Fruit fly (Drosophila melanogaster) whole organism, embryonic: Measurements from ENCODE around the gene CG12522.

Experiments
- Asciz ChIP-seq: fragments of 200-800 bp; sonication (Bioruptor generic); optimal IDR thresholded peaks from 2 replicates; lab custom pipeline; 2017; ENCODE audit warnings: missing biosample characterization, mild to moderate bottlenecking, missing genetic modification characterization, missing genetic modification reagents
- Bgb ChIP-seq: fragments of 200-800 bp; sonication (Bioruptor generic); IDR thresholded peaks from 2 replicates; pipeline ENCODE4 v1.3.6; 2022; ENCODE audit warnings: missing biosample characterization, missing genetic modification characterization; ENCODE audit not compliant: partially characterized antibody
- CG10209 ChIP-seq: fragments of 200-800 bp; sonication (Bioruptor generic); optimal IDR thresholded peaks from 3 replicates; lab custom pipeline; 2017; ENCODE audit warnings: missing biosample characterization, mild to moderate bottlenecking, missing genetic modification characterization, missing genetic modification reagents
- CG12155 ChIP-seq: fragments of 200-800 bp; sonication (Bioruptor generic); optimal IDR thresholded peaks from 3 replicates; lab custom pipeline; 2016; ENCODE audit warnings: missing biosample characterization, missing genetic modification characterization
- CG12219 ChIP-seq: fragments of 200-800 bp; sonication (Bioruptor generic); optimal IDR thresholded peaks from 3 replicates; lab custom pipeline; 2018; ENCODE audit warnings: missing biosample characterization, mild to moderate bottlenecking, missing genetic modification characterization
- CG14965 ChIP-seq: fragments of 200-800 bp; sonication (Bioruptor generic); optimal IDR thresholded peaks from 2 replicates; lab custom pipeline; 2016; ENCODE audit warnings: missing biosample characterization, missing genetic modification characterization, borderline replicate concordance
- CG1529 ChIP-seq: fragments of 200-800 bp; sonication (Bioruptor generic); optimal IDR thresholded peaks from 3 replicates; lab custom pipeline; 2018; ENCODE audit warnings: missing biosample characterization, missing genetic modification characterization
- CG15479 ChIP-seq: fragments of 200-800 bp; sonication (Bioruptor generic); optimal IDR thresholded peaks from 3 replicates; lab custom pipeline; 2019; ENCODE audit warnings: missing biosample characterization, mild to moderate bottlenecking, missing genetic modification characterization, moderate library complexity
- CG1602 ChIP-seq: fragments of 200-800 bp; sonication (Bioruptor generic); optimal IDR thresholded peaks from 3 replicates; lab custom pipeline; 2016; ENCODE audit warnings: missing biosample characterization, missing genetic modification characterization
- CG31388 ChIP-seq: fragments of 200-800 bp; sonication (Bioruptor generic); optimal IDR thresholded peaks from 2 replicates; lab custom pipeline; 2016; ENCODE audit warnings: missing biosample characterization, missing genetic modification characterization
- CG4424 ChIP-seq: fragments of 200-800 bp; sonication (Bioruptor generic); optimal IDR thresholded peaks from 3 replicates; lab custom pipeline; 2016; ENCODE audit warnings: missing biosample characterization, missing genetic modification characterization
- CG5180 ChIP-seq: fragments of 200-800 bp; sonication (Bioruptor generic); optimal IDR thresholded peaks from 3 replicates; lab custom pipeline; 2017; ENCODE audit warnings: missing biosample characterization, missing genetic modification characterization, mild to moderate bottlenecking, moderate library complexity, missing genetic modification reagents
- CG6791 ChIP-seq: fragments of 200-800 bp; sonication (Bioruptor generic); IDR thresholded peaks from 3 replicates; pipeline ENCODE4 v1.3.6; 2022; ENCODE audit warnings: missing biosample characterization, missing genetic modification characterization; ENCODE audit not compliant: partially characterized antibody
- CG6854 ChIP-seq: fragments of 200-800 bp; sonication (Bioruptor generic); optimal IDR thresholded peaks from 3 replicates; lab custom pipeline; 2017; ENCODE audit warnings: missing biosample characterization, mild to moderate bottlenecking, missing genetic modification characterization
- CG7357 ChIP-seq: fragments of 200-800 bp; sonication (Bioruptor generic); IDR thresholded peaks from 3 replicates; pipeline ENCODE4 v1.3.6; 2022; ENCODE audit warnings: missing biosample characterization, missing genetic modification characterization
- CG7556 ChIP-seq: fragments of 200-800 bp; sonication (Bioruptor generic); optimal IDR thresholded peaks from 2 replicates; lab custom pipeline; 2017; ENCODE audit warnings: missing biosample characterization, mild to moderate bottlenecking, missing genetic modification characterization
- CG8388 ChIP-seq: fragments of 200-800 bp; sonication (Bioruptor generic); optimal IDR thresholded peaks from 2 replicates; lab custom pipeline; 2019; ENCODE audit warnings: missing biosample characterization, mild to moderate bottlenecking, missing genetic modification characterization, moderate library complexity
- CG9727 ChIP-seq: fragments of 200-800 bp; sonication (Bioruptor generic); optimal IDR thresholded peaks from 3 replicates; lab custom pipeline; 2017; ENCODE audit warnings: missing biosample characterization, mild to moderate bottlenecking, missing genetic modification characterization
- CTCF ChIP-seq: fragments of 200-800 bp; sonication (Bioruptor generic); optimal IDR thresholded peaks from 2 replicates; lab custom pipeline; 2017; ENCODE audit warnings: missing biosample characterization, mild to moderate bottlenecking, missing genetic modification characterization, moderate library complexity
- Doc3 ChIP-seq: fragments of 200-800 bp; sonication (Bioruptor generic); IDR thresholded peaks from 3 replicates; pipeline ENCODE4 v1.3.6; 2022; ENCODE audit warnings: missing biosample characterization, missing genetic modification characterization; ENCODE audit not compliant: partially characterized antibody
- E2f1 ChIP-seq: fragments of 200-800 bp; sonication (Bioruptor generic); IDR thresholded peaks from 2 replicates; pipeline ENCODE4 v1.3.6; 2022; ENCODE audit warnings: missing biosample characterization, missing genetic modification characterization
- Ets97D ChIP-seq: fragments of 200-800 bp; sonication (Bioruptor generic); optimal IDR thresholded peaks from 3 replicates; lab custom pipeline; 2016; ENCODE audit warnings: missing biosample characterization, missing genetic modification characterization
- Fer1 ChIP-seq: fragments of 200-800 bp; sonication (Bioruptor generic); optimal IDR thresholded peaks from 2 replicates; lab custom pipeline; 2017; ENCODE audit warnings: missing biosample characterization, mild to moderate bottlenecking, missing genetic modification characterization
- H15 ChIP-seq: fragments of 200-800 bp; sonication (Bioruptor generic); IDR thresholded peaks from 3 replicates; pipeline ENCODE4 v1.3.6; 2022; ENCODE audit warnings: missing biosample characterization, missing genetic modification characterization
- H2.0 ChIP-seq: fragments of 200-800 bp; sonication (Bioruptor generic); IDR thresholded peaks from 2 replicates; pipeline ENCODE4 v1.3.6; 2022; ENCODE audit warnings: missing biosample characterization, missing genetic modification characterization
- Nf-YA ChIP-seq: fragments of 200-800 bp; sonication (Bioruptor generic); IDR thresholded peaks from 2 replicates; pipeline ENCODE4 v1.3.6; 2022; ENCODE audit warnings: missing biosample characterization, missing genetic modification characterization
- Oli ChIP-seq: fragments of 200-800 bp; sonication (Bioruptor generic); optimal IDR thresholded peaks from 2 replicates; lab custom pipeline; 2018; ENCODE audit warnings: missing biosample characterization, mild to moderate bottlenecking, missing genetic modification characterization, moderate library complexity
- Side ChIP-seq: fragments of 200-800 bp; sonication (Bioruptor generic); optimal IDR thresholded peaks from 2 replicates; lab custom pipeline; 2016; ENCODE audit warnings: missing biosample characterization, missing genetic modification characterization
- Spps ChIP-seq: fragments of 200-800 bp; sonication (Bioruptor generic); optimal IDR thresholded peaks from 2 replicates; lab custom pipeline; 2018; ENCODE audit warnings: missing biosample characterization, mild to moderate bottlenecking, missing genetic modification characterization
- Usf ChIP-seq: fragments of 200-800 bp; sonication (Bioruptor generic); optimal IDR thresholded peaks from 2 replicates; lab custom pipeline; 2017; ENCODE audit warnings: missing genotype, missing biosample characterization, missing genetic modification characterization
- aop ChIP-seq: fragments of 200-800 bp; sonication (Bioruptor generic); IDR thresholded peaks from 2 replicates; pipeline ENCODE4 v1.3.6; 2022; ENCODE audit warnings: missing biosample characterization, missing genetic modification characterization
- cg ChIP-seq: fragments of 200-800 bp; sonication (Bioruptor generic); optimal IDR thresholded peaks from 3 replicates; lab custom pipeline; 2019; ENCODE audit warnings: missing biosample characterization, mild to moderate bottlenecking, missing genetic modification characterization, moderate library complexity
- chm ChIP-seq: fragments of 200-800 bp; sonication (Bioruptor generic); IDR thresholded peaks from 2 replicates; pipeline ENCODE4 v1.3.6; 2022; ENCODE audit warnings: missing biosample characterization, missing genetic modification characterization
- cwo ChIP-seq: fragments of 200-800 bp; sonication (Bioruptor generic); optimal IDR thresholded peaks from 3 replicates; lab custom pipeline; 2017; ENCODE audit warnings: missing biosample characterization, missing genetic modification characterization, mild to moderate bottlenecking, moderate library complexity, missing genetic modification reagents
- dan ChIP-seq: fragments of 200-800 bp; sonication (Bioruptor generic); IDR thresholded peaks from 2 replicates; pipeline ENCODE4 v1.3.6; 2022; ENCODE audit warnings: missing biosample characterization, missing genetic modification characterization
- disco-r ChIP-seq: fragments of 200-800 bp; sonication (Bioruptor generic); optimal IDR thresholded peaks from 2 replicates; lab custom pipeline; 2016; ENCODE audit warnings: missing biosample characterization, missing genetic modification characterization
- gce ChIP-seq: fragments of 200-800 bp; sonication (Bioruptor generic); IDR thresholded peaks from 3 replicates; pipeline ENCODE4 v1.3.6; 2022; ENCODE audit warnings: missing biosample characterization, missing genetic modification characterization
- gsb ChIP-seq: fragments of 200-800 bp; sonication (Bioruptor generic); IDR thresholded peaks from 2 replicates; pipeline ENCODE4 v1.3.6; 2022; ENCODE audit warnings: missing biosample characterization, missing genetic modification characterization
- h ChIP-seq: fragments of >200 bp; optimal IDR thresholded peaks from 2 replicates; lab custom pipeline; 2017
- inv ChIP-seq: fragments of 200-800 bp; sonication (Bioruptor generic); IDR thresholded peaks from 2 replicates; pipeline ENCODE4 v1.3.6; 2022; ENCODE audit warnings: missing biosample characterization, missing genetic modification characterization; ENCODE audit not compliant: partially characterized antibody
- luna ChIP-seq: fragments of 200-800 bp; sonication (Bioruptor generic); optimal IDR thresholded peaks from 2 replicates; lab custom pipeline; 2016; ENCODE audit warnings: missing biosample characterization, missing genetic modification characterization
- nmo ChIP-seq: fragments of 200-800 bp; sonication (Bioruptor generic); optimal IDR thresholded peaks from 2 replicates; lab custom pipeline; 2018; ENCODE audit warnings: missing biosample characterization, mild to moderate bottlenecking, missing genetic modification characterization, moderate library complexity
- oc ChIP-seq: fragments of 200-800 bp; sonication (Bioruptor generic); optimal IDR thresholded peaks from 2 replicates; lab custom pipeline; 2018; ENCODE audit warnings: missing biosample characterization, mild to moderate bottlenecking, missing genetic modification characterization, moderate library complexity
- odd ChIP-seq: fragments of 200-800 bp; sonication (Bioruptor generic); optimal IDR thresholded peaks from 2 replicates; lab custom pipeline; 2017; ENCODE audit warnings: missing biosample characterization, mild to moderate bottlenecking, missing genetic modification characterization
- pho ChIP-seq: fragments of 200-800 bp; sonication (Bioruptor generic); optimal IDR thresholded peaks from 2 replicates; lab custom pipeline; 2016; ENCODE audit warnings: missing biosample characterization, missing genetic modification characterization
- sim ChIP-seq: fragments of 200-800 bp; sonication (Bioruptor generic); IDR thresholded peaks from 2 replicates; pipeline ENCODE4 v1.3.6; 2022; ENCODE audit warnings: missing biosample characterization, missing genetic modification characterization
- sisA ChIP-seq: fragments of 200-800 bp; sonication (Bioruptor generic); IDR thresholded peaks from 2 replicates; pipeline ENCODE4 v1.3.6; 2022; ENCODE audit warnings: missing biosample characterization, missing genetic modification characterization
- sqz ChIP-seq: fragments of 200-800 bp; sonication (Bioruptor generic); optimal IDR thresholded peaks from 3 replicates; lab custom pipeline; 2018; ENCODE audit warnings: missing biosample characterization, mild to moderate bottlenecking, missing genetic modification characterization
- sr ChIP-seq: fragments of 200-800 bp; sonication (Bioruptor generic); IDR thresholded peaks from 3 replicates; pipeline ENCODE4 v1.3.6; 2022; ENCODE audit warnings: missing biosample characterization, missing genetic modification characterization
- trh ChIP-seq: fragments of 200-800 bp; sonication (Bioruptor generic); optimal IDR thresholded peaks from 2 replicates; lab custom pipeline; 2016; ENCODE audit warnings: missing biosample characterization, missing genetic modification characterization
- wek ChIP-seq: fragments of 200-800 bp; sonication (Bioruptor generic); optimal IDR thresholded peaks from 3 replicates; lab custom pipeline; 2018; ENCODE audit warnings: missing biosample characterization, mild to moderate bottlenecking, missing genetic modification characterization, moderate library complexity

The CG12522 gene

DNA sequence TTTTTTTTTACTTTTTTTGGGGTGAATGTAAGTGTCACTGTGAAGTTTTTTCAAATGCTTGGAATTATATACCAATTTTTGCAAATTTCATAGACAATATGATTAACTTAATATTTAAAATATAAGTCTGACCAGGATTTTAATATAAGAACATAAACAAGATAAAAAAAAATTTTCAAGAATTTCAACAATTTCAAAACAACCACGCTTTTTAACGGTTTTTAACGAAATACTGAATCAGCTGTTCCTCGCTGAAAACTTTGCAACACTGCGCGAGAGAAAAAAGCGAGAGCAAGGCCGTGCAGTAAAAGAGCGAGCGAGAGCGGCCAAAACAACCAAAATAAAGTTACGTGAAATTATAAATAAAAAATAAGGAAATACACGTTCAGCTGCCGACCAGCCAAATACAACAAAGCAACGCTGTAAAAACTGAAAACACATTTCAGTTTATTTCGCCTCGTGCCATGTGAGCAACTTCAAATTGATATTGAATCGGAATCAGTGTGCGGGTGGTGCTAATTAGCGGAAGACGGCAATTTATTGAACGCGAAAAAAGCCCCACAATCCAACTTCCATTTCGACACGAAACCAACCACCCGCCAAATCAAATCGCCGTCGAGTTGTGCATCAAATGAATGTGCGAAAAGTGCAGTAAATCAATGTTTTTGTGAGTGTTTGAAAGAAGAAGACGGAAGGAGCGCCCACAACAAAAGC, 11.7 kb upstream of the CG12522 start, which contains the start of the genes CG46439, Iyd and CG33947 (continued):
- TF ChIP-seq CG6791 (GFP tag; lab: Robert Waterston, UW) (no peak), Spps (tag; lab: Kevin White, UChicago) (no peak), CG5180 (GFP tag; lab: Kevin White, UChicago) (no peak), sisA (GFP tag; lab: Robert Waterston, UW) (no peak), H15 (GFP tag; lab: Robert Waterston, UW) (no peak), Side (GFP tag; lab: Kevin White, UChicago) (no peak), sr (GFP tag; lab: Robert Waterston, UW) (no peak), gsb (GFP tag; lab: Robert Waterston, UW) (no peak), oc (no peak), H2.0 (GFP tag; lab: Robert Waterston, UW) (no peak), CG1529 (GFP tag; lab: Kevin White, UChicago) (no peak), dan (GFP tag; lab: Robert Waterston, UW) (no peak), CG6854 (no peak), chm (no peak; the same call in 1 of the 2 replicates), cwo (GFP tag; lab: Kevin White, UChicago) (peak; percentile 28), Bgb (GFP tag; lab: Robert Waterston, UW) (peak; percentile 37; the same call in 1 of the 2 replicates), h (lab: Kevin White, UChicago) (no peak), CG14965 (GFP tag; lab: Kevin White, UChicago) (no peak), CG12219 (GFP tag; lab: Kevin White, UChicago) (no peak), aop (no peak), Usf (no peak), Asciz (GFP tag; lab: Kevin White, UChicago) (peak; percentile 9), CG31388 (GFP tag; lab: Kevin White, UChicago) (no peak), gce (GFP tag; lab: Robert Waterston, UW) (0 out of 3 replicates have a peak, but pooled peaks have one; percentile 41), CG4424 (GFP tag; lab: Kevin White, UChicago) (no peak), pho (no peak), nmo (GFP tag; lab: Kevin White, UChicago) (no peak), CG15479 (no peak), CG10209 (peak; percentile 19), wek (no peak), CG7556 (GFP tag; lab: Kevin White, UChicago) (peak; percentile 24), Doc3 (GFP tag; lab: Robert Waterston, UW) (0 out of 3 replicates have a peak, but pooled peaks have one; percentile 31), odd (GFP tag; lab: Kevin White, UChicago) (no peak), CTCF (peak; percentile 23), CG9727 (GFP tag; lab: Kevin White, UChicago) (no peak), CG7357 (GFP tag; lab: Robert Waterston, UW) (no peak), disco-r (no peak), E2f1 (GFP tag; lab: Robert Waterston, UW) (peak; percentile 55; the same call in 1 of the 2 replicates), Oli (tag; lab: Kevin White, UChicago) (no peak), Ets97D (GFP tag; lab: Kevin White, UChicago) (peak; percentile 34), luna (GFP tag; lab: Kevin White, UChicago) (no peak), sqz (GFP tag; lab: Kevin White, UChicago) (peak; percentile 60), Fer1 (peak; percentile 70), cg (no peak), trh (GFP tag; lab: Kevin White, UChicago) (no peak), sim (GFP tag; lab: Robert Waterston, UW) (no peak), CG8388 (GFP tag; lab: Kevin White, UChicago) (no peak), CG12155 (GFP tag; lab: Kevin White, UChicago) (no peak), Nf-YA (GFP tag; lab: Robert Waterston, UW) (no peak), CG1602 (GFP tag; lab: Kevin White, UChicago) (no peak), inv (GFP tag; lab: Robert Waterston, UW) (no peak)
